Worm (Caenorhabditis elegans): Measurements from ENCODE around the gene F45E12.6.

DNA sequence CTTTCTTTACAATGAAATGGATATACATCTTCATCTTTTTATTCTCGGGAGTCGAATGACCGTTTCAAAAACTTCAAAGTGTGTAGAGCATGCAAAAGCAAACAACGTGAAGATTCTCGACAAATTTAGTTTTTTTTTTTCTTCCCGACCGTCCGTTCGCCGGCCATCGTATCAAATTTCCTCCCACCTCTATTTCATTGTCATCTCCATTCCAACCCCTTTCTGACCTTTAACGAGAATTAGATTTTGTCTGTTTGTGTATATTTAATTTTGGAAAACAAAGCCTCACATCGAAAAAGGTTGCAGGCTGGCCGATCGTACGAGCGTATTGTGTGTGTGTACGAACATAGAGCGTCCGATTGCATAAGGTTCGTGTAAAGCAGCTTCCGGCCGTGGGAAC lies 14.9 kb downstream of the F45E12.6 start, which contains the start of gene C30G12.1:
- TF ChIP-seq nhr-77 (tag; optimal IDR thresholded peaks at IDR 0.05) (no peak), snpc-4 (tag; optimal IDR thresholded peaks at IDR 0.05) (no peak), unc-55 (GFP tag; optimal IDR thresholded peaks at IDR 0.05) (no peak), sma-9 (GFP tag; optimal IDR thresholded peaks at IDR 0.05) (no peak), sma-9 (tag; optimal IDR thresholded peaks at IDR 0.05) (no peak), mdl-1 (tag; optimal IDR thresholded peaks at IDR 0.05) (no peak), lin-13 (GFP tag; optimal IDR thresholded peaks at IDR 0.05) (no peak), zag-1 (tag; optimal IDR thresholded peaks at IDR 0.05) (no peak), ceh-82 (tag; optimal IDR thresholded peaks at IDR 0.05) (no peak), ztf-4 (tag; optimal IDR thresholded peaks at IDR 0.05) (no peak)

Data from whole organism, L2 larva.